Worm (Caenorhabditis elegans): ENCODE measurements around the gene F25B5.5.

The F25B5.5 gene

DNA sequence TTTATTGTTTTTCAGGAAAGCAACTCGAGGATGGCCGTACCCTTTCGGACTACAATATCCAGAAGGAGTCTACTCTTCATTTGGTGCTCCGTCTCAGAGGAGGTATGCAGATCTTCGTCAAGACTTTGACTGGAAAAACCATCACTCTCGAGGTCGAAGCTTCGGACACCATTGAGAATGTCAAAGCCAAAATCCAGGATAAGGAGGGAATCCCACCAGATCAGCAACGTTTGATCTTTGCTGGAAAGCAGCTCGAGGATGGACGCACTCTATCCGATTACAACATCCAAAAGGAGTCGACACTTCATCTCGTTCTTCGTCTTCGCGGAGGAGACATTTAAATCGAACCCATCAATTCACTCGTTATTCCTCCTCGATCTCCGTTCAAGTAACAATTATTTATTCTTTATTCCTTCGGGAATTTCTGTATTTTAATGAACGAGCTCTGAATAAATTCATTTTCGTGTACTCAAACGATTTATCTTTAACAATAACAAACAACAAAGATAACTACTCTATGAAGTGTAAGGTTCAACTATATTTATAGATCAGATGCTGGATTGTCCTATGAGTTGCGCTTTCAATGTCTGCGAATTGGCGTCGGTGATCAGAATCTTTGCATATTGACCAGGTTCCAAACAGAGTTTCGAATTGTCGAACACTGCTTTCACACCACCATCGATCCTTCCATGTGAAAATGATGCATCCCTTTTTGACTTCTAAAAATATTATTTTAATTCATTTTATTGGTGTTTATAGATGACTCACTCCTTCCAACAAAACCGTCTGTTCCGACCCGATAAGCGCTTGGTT is 2.4 kb downstream of the F25B5.5 start:
- TF ChIP-seq lsy-12 (tag; optimal IDR thresholded peaks at IDR 0.05) (peak; percentile 73), elt-3 (tag; optimal IDR thresholded peaks at IDR 0.05) (no peak), snpc-4 (tag; optimal IDR thresholded peaks at IDR 0.05) (no peak), aly-2 (tag; optimal IDR thresholded peaks at IDR 0.05) (no peak), unc-62 (GFP tag; optimal IDR thresholded peaks at IDR 0.05) (no peak), tbx-2 (tag; optimal IDR thresholded peaks at IDR 0.05) (peak; percentile 70), mml-1 (tag; optimal IDR thresholded peaks at IDR 0.05) (no peak), ama-1 (optimal IDR thresholded peaks at IDR 0.05) (peak; percentile 98), nhr-77 (tag; optimal IDR thresholded peaks at IDR 0.05) (no peak), R02D3.7 (tag; optimal IDR thresholded peaks at IDR 0.05) (peak; percentile 34), nhr-23 (tag; optimal IDR thresholded peaks at IDR 0.05) (peak; percentile 75), jun-1 (tag; optimal IDR thresholded peaks at IDR 0.05) (peak; percentile 57), sea-2 (GFP tag; optimal IDR thresholded peaks at IDR 0.05) (no peak), nhr-43 (tag; optimal IDR thresholded peaks at IDR 0.05; ENCODE audit: poor library complexity, severe bottlenecking) (peak; percentile 92), egl-5 (tag; optimal IDR thresholded peaks at IDR 0.05) (no peak), elt-2 (tag; optimal IDR thresholded peaks at IDR 0.05) (peak; percentile 55), nhr-28 (tag; optimal IDR thresholded peaks at IDR 0.05) (no peak), fos-1 (tag; optimal IDR thresholded peaks at IDR 0.05) (no peak), nhr-76 (tag; optimal IDR thresholded peaks at IDR 0.05) (no peak), zag-1 (tag; optimal IDR thresholded peaks at IDR 0.05) (no peak), ceh-82 (tag; optimal IDR thresholded peaks at IDR 0.05) (peak; percentile 50), fkh-10 (GFP tag; optimal IDR thresholded peaks at IDR 0.05) (no peak), nhr-25 (tag; optimal IDR thresholded peaks at IDR 0.05) (peak; percentile 32), ceh-28 (tag; optimal IDR thresholded peaks at IDR 0.05) (no peak), lin-15B (tag; optimal IDR thresholded peaks at IDR 0.05) (no peak), nfya-1 (tag; optimal IDR thresholded peaks at IDR 0.05; ENCODE audit: insufficient read depth) (peak; percentile 45), eor-1 (tag; optimal IDR thresholded peaks at IDR 0.05) (no peak), skn-1 (tag; optimal IDR thresholded peaks at IDR 0.05) (no peak), ztf-4 (tag; optimal IDR thresholded peaks at IDR 0.05) (peak; percentile 83), ceh-9 (tag; optimal IDR thresholded peaks at IDR 0.05) (no peak), fkh-2 (tag; optimal IDR thresholded peaks at IDR 0.05) (no peak), nhr-237 (tag; optimal IDR thresholded peaks at IDR 0.05) (no peak), pha-4 (tag; optimal IDR thresholded peaks at IDR 0.05) (peak; percentile 23), elt-1 (tag; optimal IDR thresholded peaks at IDR 0.05) (peak; percentile 21), nhr-12 (tag; optimal IDR thresholded peaks at IDR 0.05) (no peak), daf-12 (tag; optimal IDR thresholded peaks at IDR 0.05) (no peak), lin-39 (tag; optimal IDR thresholded peaks at IDR 0.05) (no peak), nhr-67 (tag; optimal IDR thresholded peaks at IDR 0.05) (no peak), hmg-11 (tag; optimal IDR thresholded peaks at IDR 0.05) (peak; percentile 16)

DNA sequence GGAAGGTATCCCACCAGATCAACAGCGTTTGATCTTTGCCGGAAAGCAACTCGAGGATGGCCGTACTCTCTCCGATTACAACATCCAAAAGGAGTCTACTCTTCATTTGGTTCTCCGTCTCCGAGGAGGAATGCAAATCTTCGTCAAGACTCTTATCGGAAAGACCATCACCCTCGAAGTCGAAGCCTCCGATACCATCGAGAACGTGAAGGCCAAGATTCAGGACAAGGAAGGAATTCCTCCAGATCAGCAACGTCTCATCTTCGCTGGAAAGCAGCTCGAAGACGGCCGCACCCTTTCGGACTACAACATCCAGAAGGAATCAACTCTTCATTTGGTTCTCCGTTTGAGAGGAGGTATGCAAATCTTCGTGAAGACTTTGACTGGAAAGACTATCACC is 3.8 kb downstream of the F25B5.5 start:
- TF ChIP-seq ama-1 (optimal IDR thresholded peaks at IDR 0.05) (peak; percentile 90), ceh-28 (tag; optimal IDR thresholded peaks at IDR 0.05) (no peak)

DNA sequence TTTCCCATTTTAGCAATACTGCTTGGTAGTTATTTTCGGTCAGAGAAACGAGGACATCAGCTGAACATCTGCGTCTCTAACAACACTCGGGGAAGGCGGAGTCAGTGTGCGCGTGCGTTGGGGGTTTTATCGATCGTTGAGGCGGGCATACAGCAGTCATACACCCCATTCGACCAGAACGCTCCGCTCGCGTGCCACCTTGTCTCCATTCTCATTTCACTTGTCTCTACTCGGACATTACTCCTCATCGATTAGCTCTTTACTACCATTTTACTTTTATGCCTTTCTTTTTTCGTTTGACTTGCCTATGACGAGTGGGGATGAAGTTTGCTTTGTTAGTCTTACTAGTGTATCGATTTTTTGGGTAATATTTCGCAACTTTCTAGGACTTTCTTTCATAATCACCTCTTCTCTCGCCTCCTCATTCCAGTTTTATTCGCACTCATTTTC is 5.4 kb downstream of the F25B5.5 start:
- peak; percentile 52 for TF ChIP-seq elt-2 (tag; optimal IDR thresholded peaks at IDR 0.05)
- no peak for TF ChIP-seq nhr-76 (tag; optimal IDR thresholded peaks at IDR 0.05)
- TF ChIP-seq jun-1 (tag; optimal IDR thresholded peaks at IDR 0.05) = peak; percentile 20
- TF ChIP-seq ztf-11 (tag; optimal IDR thresholded peaks at IDR 0.05) = no peak
- TF ChIP-seq lin-15B (tag; optimal IDR thresholded peaks at IDR 0.05) = no peak
- no peak for TF ChIP-seq elt-1 (tag; optimal IDR thresholded peaks at IDR 0.05)
- TF ChIP-seq fos-1 (tag; optimal IDR thresholded peaks at IDR 0.05) = no peak
- TF ChIP-seq nhr-12 (tag; optimal IDR thresholded peaks at IDR 0.05) = no peak
- peak; percentile 76 for TF ChIP-seq egl-5 (tag; optimal IDR thresholded peaks at IDR 0.05)
- peak; percentile 78 for TF ChIP-seq fkh-10 (GFP tag; optimal IDR thresholded peaks at IDR 0.05)
- TF ChIP-seq nhr-237 (tag; optimal IDR thresholded peaks at IDR 0.05) = no peak
- TF ChIP-seq pha-4 (tag; optimal IDR thresholded peaks at IDR 0.05) = no peak
- peak; percentile 87 for TF ChIP-seq ceh-28 (tag; optimal IDR thresholded peaks at IDR 0.05)
- no peak for TF ChIP-seq nhr-77 (tag; optimal IDR thresholded peaks at IDR 0.05)
- TF ChIP-seq nhr-23 (tag; optimal IDR thresholded peaks at IDR 0.05) = peak; percentile 63
- peak; percentile 97 for TF ChIP-seq ama-1 (optimal IDR thresholded peaks at IDR 0.05)
- TF ChIP-seq fkh-2 (tag; optimal IDR thresholded peaks at IDR 0.05) = no peak
- no peak for TF ChIP-seq elt-3 (tag; optimal IDR thresholded peaks at IDR 0.05)
- no peak for TF ChIP-seq ceh-9 (tag; optimal IDR thresholded peaks at IDR 0.05)
- no peak for TF ChIP-seq ceh-16 (tag; optimal IDR thresholded peaks at IDR 0.05)
- TF ChIP-seq mdl-1 (tag; optimal IDR thresholded peaks at IDR 0.05) = peak; percentile 78
- TF ChIP-seq ZK546.5 (tag; optimal IDR thresholded peaks at IDR 0.05) = no peak
- peak; percentile 31 for TF ChIP-seq nhr-11 (tag; optimal IDR thresholded peaks at IDR 0.05)
- peak; percentile 61 for TF ChIP-seq hmg-11 (tag; optimal IDR thresholded peaks at IDR 0.05)
- TF ChIP-seq eor-1 (tag; optimal IDR thresholded peaks at IDR 0.05) = no peak
- no peak for TF ChIP-seq ztf-4 (tag; optimal IDR thresholded peaks at IDR 0.05)
- peak; percentile 2 for TF ChIP-seq aly-2 (tag; optimal IDR thresholded peaks at IDR 0.05)
- peak; percentile 21 for TF ChIP-seq pqm-1 (tag; optimal IDR thresholded peaks at IDR 0.05)
- TF ChIP-seq unc-39 (tag; optimal IDR thresholded peaks at IDR 0.05) = no peak
- TF ChIP-seq nfya-1 (tag; optimal IDR thresholded peaks at IDR 0.05; ENCODE audit: insufficient read depth) = peak; percentile 78
- TF ChIP-seq skn-1 (tag; optimal IDR thresholded peaks at IDR 0.05) = no peak
- peak; percentile 3 for TF ChIP-seq lsy-12 (tag; optimal IDR thresholded peaks at IDR 0.05)
- no peak for TF ChIP-seq nhr-28 (tag; optimal IDR thresholded peaks at IDR 0.05)
